1 fruit fly cellular context compared by ENCODE assay signal in genomic region chrX:18136059-18136458, dm6.
TF ChIP-seq lines count a peak whose summit lies in the region.

No protein-coding gene starts in this region.

TF ChIP-seq in whole organism, embryonic, 481 proteins besides CTCF, POLR2A, EP300 and RAD21 (continued from another document):
- TF ChIP-seq CG17359 (tag; optimal IDR thresholded peaks at IDR 0.05; lab: Kevin White, UChicago) (peak; percentile 24), repo (GFP tag; optimal IDR thresholded peaks at IDR 0.05; lab: Kevin White, UChicago) (no peak), Myb (GFP tag; optimal IDR thresholded peaks at IDR 0.05; lab: Kevin White, UChicago) (peak; percentile 7), CG14441 (GFP tag; IDR thresholded peaks at IDR 0.05; lab: Robert Waterston, UW) (peak; percentile 37; the same call in 1 of the 2 replicates), CG3281 (GFP tag; optimal IDR thresholded peaks at IDR 0.05; lab: Kevin White, UChicago) (no peak), CG7963 (GFP tag; IDR thresholded peaks at IDR 0.05; lab: Robert Waterston, UW; ENCODE audit: partially characterized antibody) (no peak), ken (GFP tag; IDR thresholded peaks at IDR 0.05; lab: Robert Waterston, UW) (0 out of 3 replicates have a peak, but pooled peaks have one; percentile 29), CG10431 (GFP tag; optimal IDR thresholded peaks at IDR 0.05; lab: Kevin White, UChicago) (no peak), CG11560 (tag; IDR thresholded peaks at IDR 0.05; lab: Robert Waterston, UW) (peak; percentile 30; the same call in 1 of the 3 replicates), sisA (GFP tag; IDR thresholded peaks at IDR 0.05; lab: Robert Waterston, UW) (0 out of 2 replicates have a peak, but pooled peaks have one; percentile 31), gro (GFP tag; optimal IDR thresholded peaks at IDR 0.05; lab: Kevin White, UChicago) (no peak), CG17802 (tag; optimal IDR thresholded peaks at IDR 0.05; lab: Kevin White, UChicago) (no peak), Lpt (GFP tag; optimal IDR thresholded peaks at IDR 0.05; lab: Kevin White, UChicago) (no peak), Ada2b (GFP tag; IDR thresholded peaks at IDR 0.05; lab: Robert Waterston, UW) (0 out of 2 replicates have a peak, but pooled peaks have one; percentile 33)
TF ChIP-seq in whole organism, embryonic: peak in this region for 34.
